Worm (Caenorhabditis elegans) whole organism, L3 larva: ENCODE data around the gene ZK669.3.
A peak's percentile ranks its signal among the peaks of the same experiment; 100 is the strongest.

Experiments
- R02D3.7 ChIP-seq: fragments of 150-350 bp; optimal IDR thresholded peaks from 2 replicates; lab custom pipeline; 2014; ENCODE audit warnings: missing biosample characterization, missing genetic modification characterization
- ZK546.5 ChIP-seq: sonication (generic microtip); optimal IDR thresholded peaks from 2 replicates; lab custom pipeline; 2017; ENCODE audit warnings: missing biosample characterization, missing genetic modification characterization
- aly-2 ChIP-seq: fragments of 150-350 bp; optimal IDR thresholded peaks from 2 replicates; lab custom pipeline; 2014; ENCODE audit warnings: missing biosample characterization, missing genetic modification characterization
- ama-1 ChIP-seq: fragments of 150-350 bp; optimal IDR thresholded peaks from 2 replicates; lab custom pipeline; 2018
- ceh-28 ChIP-seq: fragments of 150-350 bp; optimal IDR thresholded peaks from 2 replicates; lab custom pipeline; 2014; ENCODE audit warnings: missing biosample characterization, missing genetic modification reagents, missing genetic modification characterization
- ceh-9 ChIP-seq: sonication (generic microtip); optimal IDR thresholded peaks from 2 replicates; lab custom pipeline; 2018; ENCODE audit warnings: missing biosample characterization, missing genetic modification characterization
- daf-12 ChIP-seq: fragments of 150-350 bp; optimal IDR thresholded peaks from 2 replicates; lab custom pipeline; 2014; ENCODE audit warnings: missing biosample characterization, missing genetic modification reagents, missing genetic modification characterization
- egl-27 ChIP-seq: sonication (generic microtip); optimal IDR thresholded peaks from 4 replicates; lab custom pipeline; 2017; ENCODE audit warnings: missing biosample characterization, missing genetic modification reagents, missing genetic modification characterization
- egl-5 ChIP-seq: fragments of 150-350 bp; optimal IDR thresholded peaks from 2 replicates; lab custom pipeline; 2017; ENCODE audit warnings: missing biosample characterization, missing genetic modification reagents, missing genetic modification characterization, inconsistent platforms
- elt-1 ChIP-seq: fragments of 150-350 bp; optimal IDR thresholded peaks from 2 replicates; lab custom pipeline; 2014; ENCODE audit warnings: missing biosample characterization, missing genetic modification characterization
- elt-3 ChIP-seq, 3 experiments: fragments of 150-350 bp in 1 of 3; sonication (generic microtip) in 2 of 3; optimal IDR thresholded peaks; 2 replicates in 2 of 3; 4 replicates in 1 of 3; lab custom pipeline; 2014 to 2017; ENCODE audit warnings: missing biosample characterization in 3 of 3, missing genetic modification characterization in 3 of 3
- eor-1 ChIP-seq, 2 experiments: fragments of 150-350 bp; optimal IDR thresholded peaks; 2 replicates each; lab custom pipeline; 2014 to 2018; ENCODE audit warnings: missing biosample characterization in 2 of 2, missing genetic modification characterization in 2 of 2
- fkh-10 ChIP-seq: sonication (generic microtip); optimal IDR thresholded peaks from 2 replicates; lab custom pipeline; 2017; ENCODE audit warnings: missing biosample characterization, missing genetic modification reagents, missing genetic modification characterization
- fos-1 ChIP-seq: fragments of 150-350 bp; optimal IDR thresholded peaks from 2 replicates; lab custom pipeline; 2014; ENCODE audit warnings: missing biosample characterization, missing genetic modification characterization
- hmg-11 ChIP-seq: sonication (generic microtip); optimal IDR thresholded peaks from 2 replicates; lab custom pipeline; 2016; ENCODE audit warnings: missing genetic modification characterization, missing compliant biosample characterization
- jun-1 ChIP-seq: fragments of 150-350 bp; optimal IDR thresholded peaks from 2 replicates; lab custom pipeline; 2014; ENCODE audit warnings: missing biosample characterization, missing genetic modification reagents, missing genetic modification characterization
- lin-15B ChIP-seq: fragments of 150-350 bp; optimal IDR thresholded peaks from 2 replicates; lab custom pipeline; 2014; ENCODE audit warnings: missing biosample characterization, missing genetic modification characterization
- lin-39 ChIP-seq: fragments of 150-350 bp; optimal IDR thresholded peaks from 2 replicates; lab custom pipeline; 2018; ENCODE audit warnings: missing biosample characterization, missing genetic modification reagents, missing genetic modification characterization
- lsy-12 ChIP-seq: sonication (generic microtip); optimal IDR thresholded peaks from 2 replicates; lab custom pipeline; 2016; ENCODE audit warnings: mild to moderate bottlenecking, missing genetic modification characterization, missing compliant biosample characterization
- nfya-1 ChIP-seq: sonication (generic microtip); optimal IDR thresholded peaks from 2 replicates; lab custom pipeline; 2017; ENCODE audit warnings: missing genetic modification characterization, mild to moderate bottlenecking, missing compliant biosample characterization, antibody characterized with exemption, moderate library complexity; ENCODE audit not compliant: insufficient read depth
- nhr-11 ChIP-seq: fragments of 150-350 bp; optimal IDR thresholded peaks from 2 replicates; lab custom pipeline; 2014; ENCODE audit warnings: missing biosample characterization, missing genetic modification characterization
- nhr-23 ChIP-seq: fragments of 150-350 bp; optimal IDR thresholded peaks from 2 replicates; lab custom pipeline; 2014; ENCODE audit warnings: missing biosample characterization, missing genetic modification reagents, missing genetic modification characterization
- nhr-25 ChIP-seq: sonication (generic microtip); optimal IDR thresholded peaks from 2 replicates; lab custom pipeline; 2017; ENCODE audit warnings: missing biosample characterization, missing genetic modification characterization
- nhr-67 ChIP-seq: fragments of 150-350 bp; optimal IDR thresholded peaks from 2 replicates; lab custom pipeline; 2014; ENCODE audit warnings: missing biosample characterization, missing genetic modification characterization
- nhr-76 ChIP-seq: fragments of 150-350 bp; sonication (generic microtip); optimal IDR thresholded peaks from 5 replicates; lab custom pipeline; 2014; ENCODE audit warnings: missing biosample characterization, missing genetic modification characterization
- nhr-77 ChIP-seq: fragments of 150-350 bp; optimal IDR thresholded peaks from 2 replicates; lab custom pipeline; 2014; ENCODE audit warnings: missing biosample characterization, missing genetic modification characterization
- pha-4 ChIP-seq: fragments of 150-350 bp; optimal IDR thresholded peaks from 2 replicates; lab custom pipeline; 2014; ENCODE audit warnings: missing biosample characterization, missing genetic modification reagents, missing genetic modification characterization
- sea-2 ChIP-seq: fragments of 150-350 bp; sonication (generic microtip); optimal IDR thresholded peaks from 4 replicates; lab custom pipeline; 2014; ENCODE audit warnings: missing biosample characterization, missing genetic modification reagents, missing genetic modification characterization
- snpc-4 ChIP-seq: fragments of 150-350 bp; optimal IDR thresholded peaks from 2 replicates; lab custom pipeline; 2014; ENCODE audit warnings: missing biosample characterization, missing genetic modification characterization
- tbx-2 ChIP-seq: sonication (generic microtip); optimal IDR thresholded peaks from 2 replicates; lab custom pipeline; 2016; ENCODE audit warnings: mild to moderate bottlenecking, missing genetic modification characterization, missing compliant biosample characterization
- unc-39 ChIP-seq: sonication (generic microtip); optimal IDR thresholded peaks from 4 replicates; lab custom pipeline; 2017; ENCODE audit warnings: missing biosample characterization, missing genetic modification characterization
- unc-62 ChIP-seq: fragments of 150-350 bp; sonication (generic microtip); optimal IDR thresholded peaks from 4 replicates; lab custom pipeline; 2014; ENCODE audit warnings: missing biosample characterization, missing genetic modification reagents, missing genetic modification characterization
- ztf-4 ChIP-seq: fragments of 150-350 bp; optimal IDR thresholded peaks from 2 replicates; lab custom pipeline; 2014; ENCODE audit warnings: missing biosample characterization, missing genetic modification characterization

ZK669.3 gene

ce11 chrII:7900762-7901161 lies 40.2 kb upstream of the ZK669.3 start:
- no peak for TF ChIP-seq daf-12 (tag; lab: Kevin White, UChicago)
- no peak for TF ChIP-seq ama-1 (lab: Kevin White, UChicago)
- no peak for TF ChIP-seq lin-15B (tag; lab: Kevin White, UChicago)
- TF ChIP-seq unc-62 (GFP tag; lab: Kevin White, UChicago): no peak
- no peak for TF ChIP-seq elt-3 (tag; optimal IDR thresholded peaks at IDR 0.05; lab: Kevin White, UChicago)
- TF ChIP-seq lsy-12 (tag; lab: Kevin White, UChicago): no peak
- no peak for TF ChIP-seq pha-4 (tag; lab: Kevin White, UChicago)
- no peak for TF ChIP-seq R02D3.7 (tag; lab: Kevin White, UChicago)

DNA sequence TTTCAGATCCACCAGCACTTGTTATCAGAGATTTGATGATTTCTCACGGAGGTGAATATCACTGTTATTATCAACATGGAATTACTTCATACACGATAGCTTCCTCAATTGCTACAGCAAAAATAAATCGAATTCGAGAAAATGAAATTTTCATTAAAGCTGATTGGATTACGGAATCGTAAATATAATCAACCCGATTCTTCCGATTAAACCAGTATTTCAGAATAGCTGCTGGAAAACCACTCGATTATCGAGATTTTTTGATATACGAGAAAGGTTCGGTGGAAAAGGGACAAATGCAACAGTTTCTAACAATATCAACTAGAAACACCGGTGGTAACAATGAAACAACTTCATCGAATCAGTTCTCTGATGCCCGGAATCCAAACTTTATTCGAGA lies 39.0 kb upstream of the ZK669.3 start:
- TF ChIP-seq nhr-67 (tag; lab: Kevin White, UChicago) (no peak), snpc-4 (tag; lab: Kevin White, UChicago) (no peak), nhr-77 (tag; lab: Kevin White, UChicago) (no peak), nhr-25 (tag; lab: Kevin White, UChicago) (no peak), sea-2 (no peak), tbx-2 (tag; lab: Kevin White, UChicago) (no peak), egl-5 (tag; lab: Kevin White, UChicago) (no peak), fos-1 (tag; lab: Kevin White, UChicago) (no peak), jun-1 (tag; lab: Kevin White, UChicago) (no peak), nhr-23 (no peak), nhr-11 (tag; lab: Kevin White, UChicago) (no peak), elt-1 (tag; lab: Kevin White, UChicago) (no peak), nhr-76 (tag; lab: Kevin White, UChicago) (no peak), ztf-4 (no peak), fkh-10 (GFP tag; lab: Kevin White, UChicago) (no peak), hmg-11 (tag; lab: Kevin White, UChicago) (no peak), unc-39 (tag; lab: Kevin White, UChicago) (no peak), pha-4 (tag; lab: Kevin White, UChicago) (no peak)

DNA sequence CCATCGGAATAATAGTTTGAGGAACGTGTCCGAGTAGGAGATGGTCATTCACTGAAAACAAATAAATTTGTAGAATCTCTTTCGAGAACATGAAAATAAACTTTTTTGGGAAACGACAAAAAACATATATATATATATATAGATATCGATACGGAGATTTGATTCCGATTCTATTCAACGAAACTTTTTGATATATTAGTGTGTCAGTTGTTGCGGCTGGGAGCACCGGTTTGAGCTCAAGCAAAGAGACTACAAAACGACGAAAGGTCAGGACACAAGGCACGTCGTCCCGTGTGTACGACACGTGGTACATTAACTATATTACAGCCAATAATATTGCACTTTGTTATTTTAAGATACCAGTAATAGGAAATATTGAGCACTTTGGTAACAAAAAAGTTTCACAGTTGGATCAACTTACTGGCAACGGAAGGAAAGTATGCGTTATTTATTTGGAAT lies 33.4 kb upstream of the ZK669.3 start, which contains the start of gene best-23:
TSS of gene best-23 (minus strand) at position 51 of the 459 bp plus-strand sequence.
- TF ChIP-seq egl-27: no peak
- no peak for TF ChIP-seq ceh-28 (tag; lab: Kevin White, UChicago)
- no peak for TF ChIP-seq lsy-12 (tag; lab: Kevin White, UChicago)
- peak; percentile 9 for TF ChIP-seq nfya-1 (tag; lab: Kevin White, UChicago)
- TF ChIP-seq unc-39 (tag; lab: Kevin White, UChicago): no peak
- TF ChIP-seq eor-1 (tag; optimal IDR thresholded peaks at IDR 0.05; lab: Kevin White, UChicago): no peak

DNA sequence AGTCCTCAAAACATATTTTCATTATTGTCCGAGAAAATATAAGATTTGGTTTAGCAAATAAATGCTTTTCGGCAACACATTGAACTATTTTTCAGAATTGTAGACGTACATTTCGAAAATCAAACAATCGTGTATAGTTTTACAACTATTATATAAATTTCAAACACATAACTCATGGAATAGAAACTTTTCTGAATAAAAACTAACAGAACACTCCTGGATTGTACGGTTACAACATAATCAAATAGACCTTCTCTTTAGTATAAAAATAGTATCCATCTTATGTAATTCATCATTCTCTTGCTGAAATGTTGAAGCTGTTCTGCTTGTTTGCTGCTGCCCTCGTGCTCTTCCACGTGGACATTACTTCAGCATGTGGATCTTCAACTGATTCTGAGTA lies 29.9 kb upstream of the ZK669.3 start, which contains the start of gene ZK675.4:
TSS of gene ZK675.4 (plus strand) at position 301 of the 400 bp plus-strand sequence.
- TF ChIP-seq nhr-11 (tag; lab: Kevin White, UChicago): no peak
- no peak for TF ChIP-seq unc-62 (GFP tag; lab: Kevin White, UChicago)
- TF ChIP-seq lin-39 (tag; lab: Kevin White, UChicago): no peak
- no peak for TF ChIP-seq aly-2 (tag; lab: Kevin White, UChicago)
- TF ChIP-seq ZK546.5 (tag; lab: Kevin White, UChicago): no peak
- TF ChIP-seq nhr-76 (tag; lab: Kevin White, UChicago): no peak
- no peak for TF ChIP-seq nhr-77 (tag; lab: Kevin White, UChicago)
- no peak for TF ChIP-seq ceh-9 (tag; lab: Kevin White, UChicago)

ce11 chrII:7920178-7920577 lies 20.8 kb upstream of the ZK669.3 start:
- TF ChIP-seq snpc-4 (tag; lab: Kevin White, UChicago) (no peak), fkh-10 (GFP tag; lab: Kevin White, UChicago) (peak; percentile 93)
